Worm (Caenorhabditis elegans) whole organism, mixed stage, embryonic: ENCODE results near the gene nhr-25.

Source experiments
- M03D4.4 ChIP-seq: sonication (generic microtip); optimal IDR thresholded peaks from 2 replicates; lab custom pipeline; 2017; ENCODE audit warnings: mild to moderate bottlenecking, missing genetic modification characterization, missing compliant biosample characterization
- bed-3 ChIP-seq: fragments of 200-800 bp; sonication (Bioruptor generic); optimal IDR thresholded peaks from 3 replicates; lab custom pipeline; 2018; ENCODE audit warnings: mild to moderate bottlenecking, missing genetic modification characterization, moderate library complexity, missing compliant biosample characterization
- blmp-1 ChIP-seq: fragments of 150-350 bp; optimal IDR thresholded peaks from 2 replicates; lab custom pipeline; 2014; ENCODE audit warnings: missing biosample characterization, missing genetic modification characterization
- ceh-39 ChIP-seq: fragments of 150-350 bp; optimal IDR thresholded peaks from 2 replicates; lab custom pipeline; 2014; ENCODE audit warnings: missing biosample characterization, missing genetic modification characterization
- ceh-43 ChIP-seq: fragments of 200-800 bp; sonication (Bioruptor generic); optimal IDR thresholded peaks from 2 replicates; lab custom pipeline; 2018; ENCODE audit warnings: mild to moderate bottlenecking, missing genetic modification characterization, moderate library complexity, missing compliant biosample characterization
- ceh-83 ChIP-seq: fragments of 200-800 bp; sonication (Bioruptor generic); optimal IDR thresholded peaks from 2 replicates; lab custom pipeline; 2018; ENCODE audit warnings: mild to moderate bottlenecking, missing genetic modification characterization, missing compliant biosample characterization
- ces-1 ChIP-seq: fragments of 150-350 bp; optimal IDR thresholded peaks from 2 replicates; lab custom pipeline; 2014; ENCODE audit warnings: missing biosample characterization, missing genetic modification reagents, missing genetic modification characterization
- cnd-1 ChIP-seq: fragments of 200-800 bp; sonication (Bioruptor generic); optimal IDR thresholded peaks from 2 replicates; lab custom pipeline; 2018; ENCODE audit warnings: mild to moderate bottlenecking, missing genetic modification characterization, missing compliant biosample characterization
- drap-1 ChIP-seq: fragments of 200-800 bp; sonication (Bioruptor generic); optimal IDR thresholded peaks from 3 replicates; lab custom pipeline; 2018; ENCODE audit warnings: mild to moderate bottlenecking, missing genetic modification characterization, missing compliant biosample characterization
- elt-1 ChIP-seq: sonication (generic microtip); optimal IDR thresholded peaks from 2 replicates; lab custom pipeline; 2017; ENCODE audit warnings: missing genetic modification characterization, mild to moderate bottlenecking, missing compliant biosample characterization, antibody characterized with exemption, moderate library complexity, borderline replicate concordance; ENCODE audit not compliant: insufficient read depth
- elt-3 ChIP-seq: fragments of 150-350 bp; optimal IDR thresholded peaks from 2 replicates; lab custom pipeline; 2014; ENCODE audit warnings: missing biosample characterization, missing genetic modification characterization
- flh-1 ChIP-seq: fragments of 200-800 bp; sonication (Bioruptor generic); optimal IDR thresholded peaks from 2 replicates; lab custom pipeline; 2018; ENCODE audit warnings: mild to moderate bottlenecking, missing genetic modification characterization, moderate library complexity, missing compliant biosample characterization
- ham-2 ChIP-seq: fragments of 200-800 bp; sonication (Bioruptor generic); optimal IDR thresholded peaks from 2 replicates; lab custom pipeline; 2018; ENCODE audit warnings: mild to moderate bottlenecking, missing genetic modification characterization, missing compliant biosample characterization
- hlh-1 ChIP-seq: fragments of 150-350 bp; optimal IDR thresholded peaks from 2 replicates; lab custom pipeline; 2014; ENCODE audit warnings: missing biosample characterization, missing genetic modification reagents, missing genetic modification characterization
- lin-13 ChIP-seq: fragments of 150-350 bp; optimal IDR thresholded peaks from 2 replicates; lab custom pipeline; 2014; ENCODE audit warnings: missing biosample characterization, missing genetic modification characterization
- lin-32 ChIP-seq: fragments of 200-800 bp; sonication (Bioruptor generic); optimal IDR thresholded peaks from 2 replicates; lab custom pipeline; 2018; ENCODE audit warnings: mild to moderate bottlenecking, missing genetic modification characterization, missing compliant biosample characterization
- mab-5 ChIP-seq: fragments of 150-350 bp; optimal IDR thresholded peaks from 2 replicates; lab custom pipeline; 2014; ENCODE audit warnings: missing biosample characterization, missing genetic modification characterization
- mep-1 ChIP-seq: fragments of 150-350 bp; optimal IDR thresholded peaks from 2 replicates; lab custom pipeline; 2017; ENCODE audit warnings: missing biosample characterization, missing genetic modification reagents, missing genetic modification characterization, inconsistent platforms
- mls-2 ChIP-seq: sonication (generic microtip); optimal IDR thresholded peaks from 2 replicates; lab custom pipeline; 2016; ENCODE audit warnings: mild to moderate bottlenecking, missing genetic modification characterization, moderate library complexity, missing compliant biosample characterization
- nhr-12 ChIP-seq: fragments of 150-350 bp; optimal IDR thresholded peaks from 2 replicates; lab custom pipeline; 2014; ENCODE audit warnings: missing biosample characterization, missing genetic modification characterization
- nhr-2 ChIP-seq: fragments of 150-350 bp; optimal IDR thresholded peaks from 2 replicates; lab custom pipeline; 2014; ENCODE audit warnings: missing biosample characterization, missing genetic modification characterization
- nhr-237 ChIP-seq: fragments of 150-350 bp; optimal IDR thresholded peaks from 2 replicates; lab custom pipeline; 2014; ENCODE audit warnings: missing biosample characterization, missing genetic modification characterization
- nhr-28 ChIP-seq: fragments of 150-350 bp; optimal IDR thresholded peaks from 2 replicates; lab custom pipeline; 2014; ENCODE audit warnings: missing biosample characterization, missing genetic modification characterization
- nhr-76 ChIP-seq: sonication (generic microtip); optimal IDR thresholded peaks from 2 replicates; lab custom pipeline; 2017; ENCODE audit warnings: missing biosample characterization, missing genetic modification characterization
- pha-4 ChIP-seq: fragments of 150-350 bp; optimal IDR thresholded peaks from 2 replicates; lab custom pipeline; 2018; ENCODE audit warnings: missing biosample characterization, missing genetic modification reagents, missing genetic modification characterization
- sem-2 ChIP-seq: fragments of 200-800 bp; sonication (Bioruptor generic); optimal IDR thresholded peaks from 2 replicates; lab custom pipeline; 2018; ENCODE audit warnings: mild to moderate bottlenecking, missing genetic modification characterization, missing compliant biosample characterization
- snpc-4 ChIP-seq: fragments of 150-350 bp; optimal IDR thresholded peaks from 2 replicates; lab custom pipeline; 2014; ENCODE audit warnings: missing biosample characterization, missing genetic modification characterization
- sptf-1 ChIP-seq: sonication (generic microtip); optimal IDR thresholded peaks from 2 replicates; lab custom pipeline; 2017; ENCODE audit warnings: mild to moderate bottlenecking, missing genetic modification characterization, moderate library complexity, missing compliant biosample characterization
- unc-120 ChIP-seq: sonication (generic microtip); optimal IDR thresholded peaks from 2 replicates; lab custom pipeline; 2017; ENCODE audit warnings: missing genetic modification characterization, missing compliant biosample characterization; ENCODE audit not compliant: poor library complexity, severe bottlenecking
- unc-39 ChIP-seq: fragments of 150-350 bp; optimal IDR thresholded peaks from 2 replicates; lab custom pipeline; 2014; ENCODE audit warnings: missing biosample characterization, missing genetic modification characterization
- unc-62 ChIP-seq: fragments of 150-350 bp; optimal IDR thresholded peaks from 2 replicates; lab custom pipeline; 2014; ENCODE audit warnings: missing biosample characterization, missing genetic modification reagents, missing genetic modification characterization
- ztf-11 ChIP-seq: fragments of 150-350 bp; optimal IDR thresholded peaks from 2 replicates; lab custom pipeline; 2014; ENCODE audit warnings: missing biosample characterization, missing genetic modification characterization

Gene nhr-25

DNA sequence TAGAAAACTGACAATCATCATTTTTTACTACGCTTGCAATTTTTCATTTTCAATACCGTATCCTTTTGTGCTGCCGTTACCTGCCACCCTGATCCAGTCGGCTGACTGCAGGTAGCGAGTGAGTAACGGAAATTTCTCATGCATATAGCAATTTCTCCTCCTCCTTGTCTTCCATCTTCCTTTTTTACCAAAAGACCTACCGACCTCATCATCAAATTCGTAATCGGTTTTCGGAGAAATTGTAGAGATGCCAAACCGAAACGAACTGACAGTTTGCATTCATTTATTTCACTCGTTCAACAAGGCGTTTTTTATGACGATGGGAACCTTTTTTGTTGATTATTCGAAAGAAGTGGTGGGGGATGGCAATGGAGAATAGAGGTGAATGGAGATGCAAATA is 8.0 kb downstream of the nhr-25 start:
- no peak for TF ChIP-seq nhr-2 (tag; lab: Kevin White, UChicago)
- TF ChIP-seq unc-39 (tag; lab: Kevin White, UChicago) = no peak
- no peak for TF ChIP-seq bed-3

DNA sequence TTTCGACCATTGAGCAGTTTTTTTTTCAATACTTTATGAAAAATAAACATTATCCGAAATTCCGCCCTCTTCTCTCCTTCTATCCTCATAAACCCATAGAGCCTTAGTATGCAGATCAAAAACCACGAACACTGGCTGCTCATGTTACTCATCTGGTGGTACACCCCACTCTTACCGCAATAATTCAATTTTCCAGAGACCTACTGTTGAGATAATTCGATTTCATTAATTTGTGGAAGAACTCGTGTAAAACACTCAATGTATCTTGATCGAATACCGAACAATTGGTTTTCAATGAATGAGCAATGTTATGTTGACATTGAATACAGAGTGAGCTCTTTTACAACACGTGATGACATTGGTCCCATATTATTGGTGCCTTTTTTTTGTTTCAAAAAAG is 13.2 kb downstream of the nhr-25 start:
- no peak for TF ChIP-seq mls-2 (tag; lab: Kevin White, UChicago)
- TF ChIP-seq ces-1 (GFP tag; lab: Kevin White, UChicago) = peak; percentile 85

DNA sequence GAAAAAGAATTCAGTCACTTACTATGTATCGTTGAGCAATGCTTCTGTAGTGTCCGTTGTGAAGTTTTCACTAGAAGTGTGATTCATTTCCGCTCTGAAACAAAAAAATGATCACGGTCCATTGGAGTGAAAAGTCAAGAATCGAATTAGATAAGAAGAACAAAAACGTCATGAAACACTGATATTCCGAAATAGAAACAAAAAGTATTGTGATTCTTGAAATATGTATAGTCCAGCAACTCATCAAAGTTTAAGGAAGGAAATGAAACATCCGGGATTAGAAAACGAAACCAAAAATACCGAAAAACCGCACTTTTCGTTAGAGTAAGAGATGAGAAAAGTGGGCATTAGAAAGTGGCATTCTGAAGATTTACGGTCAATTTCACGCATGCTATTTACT is 24.3 kb downstream of the nhr-25 start, which contains the start of gene npr-10:
Gene npr-10, minus strand, starts transcription at position 101 of the 400 bp plus-strand sequence.
- TF ChIP-seq elt-1 (no peak), flh-1 (GFP tag; lab: Kevin White, UChicago) (no peak), unc-120 (no peak), ceh-39 (tag; lab: Kevin White, UChicago) (no peak), pha-4 (tag; lab: Kevin White, UChicago) (no peak), snpc-4 (no peak), nhr-2 (tag; lab: Kevin White, UChicago) (no peak), ces-1 (GFP tag; lab: Kevin White, UChicago) (no peak), ztf-11 (no peak), sptf-1 (tag; lab: Kevin White, UChicago) (no peak), lin-13 (tag; lab: Kevin White, UChicago) (no peak), mls-2 (tag; lab: Kevin White, UChicago) (no peak), nhr-76 (tag; lab: Kevin White, UChicago) (no peak)

DNA sequence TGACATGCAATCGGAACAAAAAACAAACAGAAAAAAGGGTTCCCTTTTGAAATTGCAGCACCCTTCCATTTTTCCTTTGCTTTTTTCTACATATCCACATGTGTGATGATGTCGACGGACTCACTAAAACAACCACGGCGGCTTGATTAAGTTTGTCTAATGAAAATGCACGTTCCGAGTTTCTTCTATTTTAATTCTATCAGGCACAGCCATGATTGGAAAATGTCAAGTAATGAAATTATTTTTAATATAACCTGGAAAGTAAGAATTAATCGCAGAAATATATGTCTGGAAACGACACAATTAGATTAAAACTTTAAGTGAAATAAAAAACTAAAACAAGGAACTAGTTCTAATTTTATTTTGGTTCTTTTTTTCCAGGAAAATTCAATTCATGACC is 25.6 kb downstream of the nhr-25 start:
- TF ChIP-seq ces-1 (GFP tag; lab: Kevin White, UChicago) = peak; percentile 50
- no peak for TF ChIP-seq nhr-28 (tag; lab: Kevin White, UChicago)

DNA sequence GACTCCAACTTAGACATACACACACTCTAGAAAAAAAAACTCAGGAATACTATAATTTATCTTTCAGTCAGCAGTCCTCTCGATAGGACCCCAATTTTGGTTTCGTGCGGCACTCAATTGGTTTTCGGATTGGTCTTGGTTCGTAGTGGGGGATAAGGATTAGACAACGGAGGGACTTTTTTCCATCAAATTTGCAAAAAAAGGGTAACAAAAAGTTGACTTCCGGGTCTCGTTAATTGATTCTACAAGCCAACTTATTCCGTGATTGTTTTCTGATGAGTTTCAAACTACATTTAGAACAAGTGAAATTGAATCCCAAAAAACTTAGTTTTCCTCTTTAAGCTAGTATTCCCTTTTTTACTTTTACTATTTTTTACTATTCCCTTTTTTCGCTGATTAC is 26.0 kb downstream of the nhr-25 start:
- no peak for TF ChIP-seq unc-39 (tag; lab: Kevin White, UChicago)
- TF ChIP-seq ztf-11 = no peak
- no peak for TF ChIP-seq drap-1 (GFP tag; lab: Kevin White, UChicago)
- no peak for TF ChIP-seq elt-3 (tag; lab: Kevin White, UChicago)
- TF ChIP-seq mab-5 = no peak
- no peak for TF ChIP-seq sptf-1 (tag; lab: Kevin White, UChicago)
- TF ChIP-seq ceh-43 (GFP tag; lab: Kevin White, UChicago) = no peak
- no peak for TF ChIP-seq nhr-12 (tag; lab: Kevin White, UChicago)
- no peak for TF ChIP-seq nhr-28 (tag; lab: Kevin White, UChicago)

DNA sequence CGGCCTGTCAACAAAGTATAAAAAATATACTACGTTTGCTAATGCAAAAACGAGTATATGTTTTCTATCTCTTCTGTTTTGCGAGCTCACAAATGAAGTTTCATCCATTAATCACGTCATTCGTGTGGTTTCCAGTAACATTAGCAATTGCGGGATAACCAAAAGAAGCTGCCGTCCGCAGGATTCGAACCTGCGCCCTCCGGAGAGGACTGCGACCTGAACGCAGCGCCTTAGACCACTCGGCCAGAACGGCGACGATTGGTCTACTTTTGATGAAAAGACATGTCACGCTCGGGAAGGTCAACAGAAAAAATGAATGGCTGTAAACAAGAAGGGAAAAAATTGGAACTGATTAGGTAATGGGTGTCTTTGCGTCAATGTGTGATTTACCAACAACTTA is 30.5 kb downstream of the nhr-25 start:
- TF ChIP-seq unc-120 (no peak), unc-39 (tag; lab: Kevin White, UChicago) (no peak), ceh-43 (GFP tag; lab: Kevin White, UChicago) (no peak), sem-2 (no peak), pha-4 (tag; lab: Kevin White, UChicago) (no peak), nhr-12 (tag; lab: Kevin White, UChicago) (no peak), M03D4.4 (tag; lab: Kevin White, UChicago) (no peak), sptf-1 (tag; lab: Kevin White, UChicago) (no peak), elt-3 (tag; lab: Kevin White, UChicago) (no peak), nhr-237 (tag; lab: Kevin White, UChicago) (no peak), nhr-28 (tag; lab: Kevin White, UChicago) (no peak), ztf-11 (no peak), ceh-39 (tag; lab: Kevin White, UChicago) (no peak), ces-1 (GFP tag; lab: Kevin White, UChicago) (no peak), cnd-1 (no peak), lin-32 (no peak), hlh-1 (tag; lab: Kevin White, UChicago) (no peak), mep-1 (tag; lab: Kevin White, UChicago) (no peak)
- TF ChIP-seq, all 35 proteins: peak for 0

DNA sequence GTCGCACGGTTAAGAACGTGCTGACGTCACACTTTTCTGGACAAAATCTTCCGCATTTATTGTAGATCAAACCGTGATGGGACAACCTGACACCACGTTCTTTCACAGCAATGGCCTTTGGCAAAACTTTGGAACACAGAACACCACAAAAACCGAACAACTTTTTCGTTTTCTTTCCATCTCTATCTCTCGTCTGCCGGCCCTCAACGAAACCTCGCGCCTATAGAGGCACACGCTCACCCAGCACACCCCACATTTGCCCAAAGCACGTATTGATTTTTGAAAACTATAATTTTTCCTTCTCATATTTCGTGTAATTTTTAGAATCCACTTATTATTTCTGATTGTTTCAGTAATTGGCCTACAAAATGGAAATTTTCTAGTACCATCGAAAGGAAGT is 33.5 kb downstream of the nhr-25 start:
- no peak for TF ChIP-seq nhr-12 (tag; lab: Kevin White, UChicago)
- no peak for TF ChIP-seq blmp-1
- no peak for TF ChIP-seq mls-2 (tag; lab: Kevin White, UChicago)
- TF ChIP-seq ztf-11 = no peak
- TF ChIP-seq ham-2 (GFP tag; lab: Kevin White, UChicago) = no peak
- no peak for TF ChIP-seq unc-39 (tag; lab: Kevin White, UChicago)
- TF ChIP-seq elt-1 = no peak
- TF ChIP-seq unc-62 (GFP tag; lab: Kevin White, UChicago) = no peak
- no peak for TF ChIP-seq ceh-83 (GFP tag; lab: Kevin White, UChicago)
- no peak for TF ChIP-seq elt-3 (tag; lab: Kevin White, UChicago)
